Worm (Caenorhabditis elegans) whole organism, L2 larva: Measurements from ENCODE around the gene ctps-1.

Experiments
- crh-2 ChIP-seq: sonication (generic microtip); optimal IDR thresholded peaks from 2 replicates; lab custom pipeline; 2017; ENCODE audit warnings: missing biosample characterization, missing genetic modification characterization
- elt-1 ChIP-seq: fragments of 150-350 bp; optimal IDR thresholded peaks from 2 replicates; lab custom pipeline; 2014; ENCODE audit warnings: missing biosample characterization, missing genetic modification characterization
- elt-3 ChIP-seq: sonication (generic microtip); optimal IDR thresholded peaks from 2 replicates; lab custom pipeline; 2017; ENCODE audit warnings: missing biosample characterization, missing genetic modification characterization
- nhr-77 ChIP-seq: fragments of 150-350 bp; optimal IDR thresholded peaks from 2 replicates; lab custom pipeline; 2014; ENCODE audit warnings: missing biosample characterization, missing genetic modification characterization
- sem-4 ChIP-seq: fragments of 150-350 bp; optimal IDR thresholded peaks from 2 replicates; lab custom pipeline; 2014; ENCODE audit warnings: missing biosample characterization, missing genetic modification reagents, missing genetic modification characterization
- snpc-4 ChIP-seq: fragments of 150-350 bp; optimal IDR thresholded peaks from 2 replicates; lab custom pipeline; 2014; ENCODE audit warnings: missing biosample characterization, missing genetic modification characterization

- TF ChIP-seq elt-3 (tag; lab: Kevin White, UChicago) (no peak), crh-2 (tag; lab: Kevin White, UChicago) (no peak), sem-4 (tag; lab: Kevin White, UChicago) (no peak), snpc-4 (no peak), elt-1 (tag; lab: Kevin White, UChicago) (no peak), nhr-77 (tag; lab: Kevin White, UChicago) (no peak)
Measured at ce11 chrV:16812371-16812770, 17.7 kb downstream of the ctps-1 start.
